Worm (Caenorhabditis elegans) whole organism, L2 larva: ENCODE measurements around the gene F14D7.9.
"Not testable (repeated sequence)": the region's sequence is repeated elsewhere in the genome, so short reads cannot be mapped to it uniquely, and the experiment has no call there.

Experiments used
- Y55F3AM.14 ChIP-seq: fragments of 200-800 bp; sonication (Bioruptor generic); optimal IDR thresholded peaks from 2 replicates; lab custom pipeline; 2018; ENCODE audit warnings: mild to moderate bottlenecking, missing genetic modification characterization, missing compliant biosample characterization
- fos-1 ChIP-seq: fragments of 150-350 bp; optimal IDR thresholded peaks from 2 replicates; lab custom pipeline; 2014; ENCODE audit warnings: missing biosample characterization, missing genetic modification characterization
- mbf-1 ChIP-seq: sonication (generic microtip); optimal IDR thresholded peaks from 2 replicates; lab custom pipeline; 2017; ENCODE audit warnings: missing biosample characterization, missing genetic modification characterization
- mdl-1 ChIP-seq, 2 experiments: fragments of 150-350 bp in 1 of 2; sonication (generic microtip) in 1 of 2; optimal IDR thresholded peaks; 2 replicates each; lab custom pipeline; 2017; ENCODE audit warnings: missing biosample characterization in 2 of 2, missing genetic modification characterization in 2 of 2

ce11 chrV:14306771-14307170, 12.3 kb downstream of the F14D7.9 start, which contains the start of gene spig-4:
- not testable (repeated sequence) for TF ChIP-seq mdl-1 (tag; optimal IDR thresholded peaks at IDR 0.05; lab: Kevin White, UChicago); fos-1; Y55F3AM.14 (GFP tag; lab: Kevin White, UChicago); mbf-1 (tag; lab: Kevin White, UChicago)
